Fruit fly (Drosophila melanogaster) Kc167 (cell line): ENCODE data around the gene Mst89B.

ENCODE experiments used
- Myc ChIP-seq: fragments of >200 bp; optimal IDR thresholded peaks from 2 replicates; lab custom pipeline; 2017; ENCODE audit warnings: missing external identifiers
- psq ChIP-seq: fragments of >200 bp; optimal IDR thresholded peaks from 2 replicates; lab custom pipeline; 2017; ENCODE audit warnings: missing external identifiers

dm6 chr3R:16257346-16257745 is 9.5 kb upstream of the Mst89B start:
- TF ChIP-seq Myc (lab: Kevin White, UChicago) = no peak
- no peak for TF ChIP-seq psq
